Worm (Caenorhabditis elegans): ENCODE data around the gene F08F3.6.
"Not testable (repeated sequence)": the region's sequence is repeated elsewhere in the genome, so short reads cannot be mapped to it uniquely, and the experiment has no call there.

DNA sequence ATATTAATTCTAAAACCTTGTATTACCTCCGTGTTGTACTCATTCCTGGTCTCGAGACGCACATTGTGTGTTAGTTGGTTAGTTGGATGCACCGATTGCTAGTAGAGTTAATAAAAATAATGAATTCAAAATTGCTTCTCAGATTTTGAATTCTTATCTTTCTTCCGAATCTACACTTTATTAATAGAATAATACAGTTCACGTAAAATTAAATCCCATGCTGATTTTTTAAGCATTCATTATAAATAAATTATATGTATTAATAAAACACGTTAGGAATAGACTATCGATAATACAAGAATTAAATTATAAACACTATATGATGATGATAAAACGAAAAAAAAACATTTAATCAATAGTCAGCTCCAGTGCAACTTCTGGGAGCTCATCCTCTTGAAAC, 48.6 kb upstream of the F08F3.6 start, which contains the start of gene ZC317.6:
- TF ChIP-seq flt-1 (GFP tag; IDR thresholded peaks at IDR 0.05); ztf-23 (GFP tag; IDR thresholded peaks at IDR 0.05); klf-2 (GFP tag; conservative IDR thresholded peaks at IDR 0.05): not testable (repeated sequence)

All from whole organism, midembryonic.